Worm (Caenorhabditis elegans): Measurements from ENCODE around the gene ZK697.8.

DNA sequence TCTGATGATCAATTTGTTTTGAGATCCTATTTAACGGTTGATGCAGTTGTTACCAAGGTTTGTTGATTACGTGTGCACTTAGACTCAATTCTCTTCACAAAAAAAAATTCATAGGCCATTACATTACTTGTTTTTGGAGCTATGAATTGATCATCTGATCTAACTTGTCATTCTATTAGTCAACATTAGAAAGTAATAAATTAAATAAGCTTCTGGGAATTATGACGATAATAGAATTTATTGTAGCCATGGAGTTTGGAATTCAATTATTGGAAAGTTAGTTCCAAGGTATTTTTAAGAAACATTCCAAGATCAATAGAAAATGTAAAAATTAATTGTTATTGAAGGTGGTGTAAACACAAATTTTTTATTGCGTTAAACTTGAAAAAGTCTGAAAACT is 30.7 kb downstream of the ZK697.8 start:
- no peak for TF ChIP-seq ama-1 (optimal IDR thresholded peaks at IDR 0.05)
- TF ChIP-seq ama-1 (GFP tag; optimal IDR thresholded peaks at IDR 0.05), result no peak
- TF ChIP-seq snpc-1.3 (tag; optimal IDR thresholded peaks at IDR 0.05; ENCODE audit: insufficient read depth), result no peak
- TF ChIP-seq B0035.1 (tag; optimal IDR thresholded peaks at IDR 0.05), result no peak
- no peak for TF ChIP-seq unc-62 (GFP tag; optimal IDR thresholded peaks at IDR 0.05)
- TF ChIP-seq gei-17 (GFP tag; optimal IDR thresholded peaks at IDR 0.05), result no peak
- TF ChIP-seq hmg-20 (GFP tag; IDR thresholded peaks at IDR 0.05), result no peak
- TF ChIP-seq hmg-1.2 (GFP tag; IDR thresholded peaks at IDR 0.05), result no peak
- TF ChIP-seq sea-2 (GFP tag; IDR thresholded peaks at IDR 0.05), result no peak
- TF ChIP-seq xnd-1 (tag; optimal IDR thresholded peaks at IDR 0.05), result no peak
- TF ChIP-seq cebp-1 (GFP tag; IDR thresholded peaks at IDR 0.05), result no peak
- TF ChIP-seq cebp-1 (tag; optimal IDR thresholded peaks at IDR 0.05), result no peak
- no peak for TF ChIP-seq ztf-26 (tag; optimal IDR thresholded peaks at IDR 0.05)
- TF ChIP-seq lin-40 (tag; optimal IDR thresholded peaks at IDR 0.05), result no peak
- no peak for TF ChIP-seq F22D6.2 (tag; optimal IDR thresholded peaks at IDR 0.05)
